Worm (Caenorhabditis elegans) whole organism, L2 larva: ENCODE data around the gene E02C12.12.

Experiments used
- C34F6.9 ChIP-seq: fragments of 150-350 bp; optimal IDR thresholded peaks from 2 replicates; lab custom pipeline; 2014; ENCODE audit warnings: missing biosample characterization, missing genetic modification characterization
- F13H6.1 ChIP-seq: sonication (generic microtip); optimal IDR thresholded peaks from 2 replicates; lab custom pipeline; 2016; ENCODE audit warnings: missing genetic modification characterization, missing compliant biosample characterization
- R02D3.7 ChIP-seq: fragments of 150-350 bp; optimal IDR thresholded peaks from 2 replicates; lab custom pipeline; 2014; ENCODE audit warnings: missing biosample characterization, missing genetic modification characterization
- ZK546.5 ChIP-seq: sonication (generic microtip); optimal IDR thresholded peaks from 2 replicates; lab custom pipeline; 2017; ENCODE audit warnings: missing biosample characterization, missing genetic modification characterization
- alr-1 ChIP-seq: fragments of 150-350 bp; optimal IDR thresholded peaks from 2 replicates; lab custom pipeline; 2014; ENCODE audit warnings: missing biosample characterization, missing genetic modification characterization
- aly-2 ChIP-seq: fragments of 150-350 bp; optimal IDR thresholded peaks from 2 replicates; lab custom pipeline; 2014; ENCODE audit warnings: missing biosample characterization, missing genetic modification characterization
- ama-1 ChIP-seq: fragments of 150-350 bp; optimal IDR thresholded peaks from 2 replicates; lab custom pipeline; 2018; ENCODE audit warnings: inconsistent platforms
- blmp-1 ChIP-seq: sonication (generic microtip); optimal IDR thresholded peaks from 2 replicates; lab custom pipeline; 2017; ENCODE audit warnings: missing genetic modification characterization, mild to moderate bottlenecking, missing compliant biosample characterization, antibody characterized with exemption, moderate library complexity; ENCODE audit not compliant: insufficient read depth
- ceh-16 ChIP-seq: fragments of 150-350 bp; optimal IDR thresholded peaks from 2 replicates; lab custom pipeline; 2014; ENCODE audit warnings: missing biosample characterization, missing genetic modification characterization
- ceh-82 ChIP-seq: fragments of 150-350 bp; optimal IDR thresholded peaks from 2 replicates; lab custom pipeline; 2014; ENCODE audit warnings: missing biosample characterization, missing genetic modification characterization
- crh-2 ChIP-seq: sonication (generic microtip); optimal IDR thresholded peaks from 2 replicates; lab custom pipeline; 2017; ENCODE audit warnings: missing biosample characterization, missing genetic modification characterization
- dmd-4 ChIP-seq: sonication (generic microtip); optimal IDR thresholded peaks from 2 replicates; lab custom pipeline; 2017; ENCODE audit warnings: missing biosample characterization, missing genetic modification characterization
- elt-1 ChIP-seq: fragments of 150-350 bp; optimal IDR thresholded peaks from 2 replicates; lab custom pipeline; 2014; ENCODE audit warnings: missing biosample characterization, missing genetic modification characterization
- elt-3 ChIP-seq: sonication (generic microtip); optimal IDR thresholded peaks from 2 replicates; lab custom pipeline; 2017; ENCODE audit warnings: missing biosample characterization, missing genetic modification characterization
- lin-13 ChIP-seq: fragments of 150-350 bp; optimal IDR thresholded peaks from 2 replicates; lab custom pipeline; 2014; ENCODE audit warnings: missing biosample characterization, missing genetic modification reagents, missing genetic modification characterization
- lin-39 ChIP-seq: fragments of 150-350 bp; optimal IDR thresholded peaks from 2 replicates; lab custom pipeline; 2014; ENCODE audit warnings: missing biosample characterization, missing genetic modification reagents, missing genetic modification characterization
- mab-5 ChIP-seq: fragments of 150-350 bp; optimal IDR thresholded peaks from 2 replicates; lab custom pipeline; 2014; ENCODE audit warnings: missing biosample characterization, missing genetic modification characterization
- mdl-1 ChIP-seq, 2 experiments: fragments of 150-350 bp in 1 of 2; sonication (generic microtip) in 1 of 2; optimal IDR thresholded peaks; 2 replicates each; lab custom pipeline; 2017; ENCODE audit warnings: missing biosample characterization in 2 of 2, missing genetic modification characterization in 2 of 2
- nhr-12 ChIP-seq: fragments of 150-350 bp; optimal IDR thresholded peaks from 2 replicates; lab custom pipeline; 2014; ENCODE audit warnings: missing biosample characterization, missing genetic modification characterization
- nhr-129 ChIP-seq: fragments of 150-350 bp; optimal IDR thresholded peaks from 2 replicates; lab custom pipeline; 2014; ENCODE audit warnings: missing biosample characterization, missing genetic modification characterization
- nhr-21 ChIP-seq: fragments of 150-350 bp; optimal IDR thresholded peaks from 2 replicates; lab custom pipeline; 2014; ENCODE audit warnings: missing biosample characterization, missing genetic modification characterization
- nhr-23 ChIP-seq: fragments of 150-350 bp; optimal IDR thresholded peaks from 2 replicates; lab custom pipeline; 2014; ENCODE audit warnings: missing biosample characterization, missing genetic modification reagents, missing genetic modification characterization
- nhr-237 ChIP-seq: fragments of 150-350 bp; optimal IDR thresholded peaks from 2 replicates; lab custom pipeline; 2014; ENCODE audit warnings: missing biosample characterization, missing genetic modification characterization
- nhr-25 ChIP-seq: fragments of 150-350 bp; sonication (generic microtip); optimal IDR thresholded peaks from 3 replicates; lab custom pipeline; 2014; ENCODE audit warnings: missing biosample characterization, missing genetic modification characterization
- nhr-6 ChIP-seq: fragments of 150-350 bp; optimal IDR thresholded peaks from 2 replicates; lab custom pipeline; 2014; ENCODE audit warnings: missing biosample characterization, missing genetic modification characterization
- nhr-77 ChIP-seq: fragments of 150-350 bp; optimal IDR thresholded peaks from 2 replicates; lab custom pipeline; 2014; ENCODE audit warnings: missing biosample characterization, missing genetic modification characterization
- skn-1 ChIP-seq: sonication (generic microtip); optimal IDR thresholded peaks from 2 replicates; lab custom pipeline; 2017; ENCODE audit warnings: missing biosample characterization, missing genetic modification characterization
- sma-3 ChIP-seq: sonication (generic microtip); optimal IDR thresholded peaks from 2 replicates; lab custom pipeline; 2016; ENCODE audit warnings: missing genetic modification reagents, missing genetic modification characterization, missing compliant biosample characterization
- sma-9 ChIP-seq, 2 experiments: fragments of 150-350 bp in 1 of 2; sonication (generic microtip) in 1 of 2; optimal IDR thresholded peaks; 2 replicates each; lab custom pipeline; 2014 to 2016; ENCODE audit warnings: missing genetic modification characterization in 2 of 2, mild to moderate bottlenecking in 1 of 2, missing biosample characterization in 1 of 2, missing compliant biosample characterization in 1 of 2, missing genetic modification reagents in 1 of 2, moderate library complexity in 1 of 2
- snpc-4 ChIP-seq: fragments of 150-350 bp; optimal IDR thresholded peaks from 2 replicates; lab custom pipeline; 2014; ENCODE audit warnings: missing biosample characterization, missing genetic modification characterization
- unc-55 ChIP-seq: fragments of 150-350 bp; sonication (generic microtip); optimal IDR thresholded peaks from 3 replicates; lab custom pipeline; 2014; ENCODE audit warnings: missing biosample characterization, missing genetic modification reagents, missing genetic modification characterization
- zag-1 ChIP-seq: fragments of 150-350 bp; optimal IDR thresholded peaks from 2 replicates; lab custom pipeline; 2014; ENCODE audit warnings: missing biosample characterization, missing genetic modification characterization
- ztf-4 ChIP-seq: fragments of 150-350 bp; optimal IDR thresholded peaks from 2 replicates; lab custom pipeline; 2014; ENCODE audit warnings: missing biosample characterization, missing genetic modification characterization

Gene E02C12.12

DNA sequence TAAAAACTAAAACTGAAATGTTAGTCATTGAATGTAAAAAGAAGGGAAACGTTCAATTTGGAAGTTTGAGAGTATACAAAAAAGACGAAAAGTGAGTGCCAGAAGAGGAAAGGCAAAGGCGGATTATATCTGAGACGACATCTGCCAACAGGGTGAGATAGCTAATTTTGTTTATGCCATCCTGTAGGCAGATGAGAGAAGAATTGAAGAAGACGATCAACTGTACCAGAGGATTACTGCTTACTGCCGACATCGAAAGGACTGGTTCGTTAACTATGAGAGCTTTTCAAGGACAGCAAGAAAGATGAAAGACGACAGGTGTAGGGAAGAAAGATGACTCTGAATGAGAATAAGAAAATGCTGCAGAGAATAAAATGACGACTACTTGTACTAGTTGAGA lies 41.4 kb upstream of the E02C12.12 start:
- TF ChIP-seq zag-1 (tag; lab: Kevin White, UChicago), result no peak
- TF ChIP-seq nhr-12 (tag; lab: Kevin White, UChicago), result no peak
- no peak for TF ChIP-seq F13H6.1
- TF ChIP-seq sma-9 (GFP tag; optimal IDR thresholded peaks at IDR 0.05; lab: Kevin White, UChicago), result no peak
- TF ChIP-seq sma-9 (tag; optimal IDR thresholded peaks at IDR 0.05; lab: Kevin White, UChicago), result no peak
- no peak for TF ChIP-seq elt-3 (tag; lab: Kevin White, UChicago)
- TF ChIP-seq nhr-25 (tag; lab: Kevin White, UChicago), result peak; percentile 49
- TF ChIP-seq nhr-129 (tag; lab: Kevin White, UChicago), result peak; percentile 30
- no peak for TF ChIP-seq sma-3 (GFP tag; lab: Kevin White, UChicago)
- no peak for TF ChIP-seq unc-55

DNA sequence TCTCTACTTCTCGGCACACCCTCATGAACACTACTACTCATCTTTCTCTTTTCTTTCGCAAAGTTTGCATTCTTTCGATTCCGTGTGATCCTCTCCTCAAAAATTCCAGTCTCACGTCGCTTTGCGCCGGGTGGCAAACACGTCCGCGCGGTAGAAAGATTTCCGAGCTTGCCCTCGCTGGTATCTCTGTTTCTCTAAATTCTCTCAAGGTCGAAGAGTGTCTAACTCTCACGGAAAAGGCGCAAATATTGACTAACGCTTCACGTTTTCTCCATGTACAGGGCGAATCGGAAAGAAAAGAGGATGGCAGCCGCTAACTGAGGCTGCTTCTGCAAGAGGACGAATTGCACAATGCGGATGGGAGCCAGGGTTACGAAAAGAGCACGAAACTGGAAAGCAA lies 40.6 kb upstream of the E02C12.12 start:
- TF ChIP-seq nhr-77 (tag; lab: Kevin White, UChicago) (no peak), elt-1 (no peak), dmd-4 (no peak), F13H6.1 (peak; percentile 62), nhr-129 (tag; lab: Kevin White, UChicago) (peak; percentile 0)
- TF ChIP-seq, all 48 proteins: peak for 2

DNA sequence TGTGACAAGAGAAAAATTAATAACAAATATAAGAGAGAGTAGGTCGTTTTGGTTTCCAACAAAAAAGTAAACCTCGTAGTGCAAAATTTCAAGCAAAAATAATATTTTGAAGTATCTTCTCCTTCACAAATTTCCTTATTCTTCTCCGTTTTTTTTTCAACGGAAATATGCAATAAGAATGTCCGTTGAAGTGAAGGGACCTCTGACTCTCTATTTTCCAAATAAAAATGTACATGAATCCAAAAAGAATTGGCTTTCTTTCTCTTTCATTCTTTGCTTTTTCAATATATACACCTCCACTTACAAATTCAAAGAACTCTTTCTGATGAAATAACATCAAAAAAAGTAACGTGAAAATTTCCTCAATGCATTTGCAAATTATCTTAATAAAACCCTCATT lies 34.5 kb upstream of the E02C12.12 start, which contains the start of gene F36D4.1:
Gene F36D4.1 (plus strand): TSS at position 301 of the 400 bp plus-strand sequence.
- TF ChIP-seq aly-2 (tag; lab: Kevin White, UChicago), result no peak
- no peak for TF ChIP-seq mab-5
- TF ChIP-seq nhr-237 (tag; lab: Kevin White, UChicago), result no peak
- no peak for TF ChIP-seq nhr-23 (tag; lab: Kevin White, UChicago)
- TF ChIP-seq skn-1, result no peak
- TF ChIP-seq ama-1, result no peak
- TF ChIP-seq elt-3 (tag; lab: Kevin White, UChicago), result no peak
- no peak for TF ChIP-seq dmd-4
- no peak for TF ChIP-seq crh-2
- TF ChIP-seq snpc-4, result no peak

DNA sequence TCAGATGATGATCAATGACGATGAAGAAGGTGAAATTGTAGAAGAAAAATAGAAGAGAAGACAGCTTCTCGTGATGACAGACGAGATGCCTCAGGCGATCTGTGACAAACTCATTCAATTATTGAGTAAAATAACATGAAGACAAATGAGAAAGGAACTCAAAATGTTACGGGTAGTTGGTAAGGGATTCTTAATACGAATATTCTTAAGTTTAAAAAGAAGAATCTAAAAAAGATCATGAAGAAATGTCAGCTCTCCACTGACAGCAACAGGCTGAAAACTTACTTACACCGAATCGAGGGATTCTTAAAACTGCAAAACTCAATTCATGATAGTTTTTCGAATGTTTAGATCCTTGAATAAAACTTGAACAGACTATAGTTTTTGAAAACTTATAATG lies 32.4 kb upstream of the E02C12.12 start, which contains the start of gene F36D4.4:
Gene F36D4.4 (minus strand): TSS at position 101 of the 400 bp plus-strand sequence.
- TF ChIP-seq ama-1 (no peak), ztf-4 (tag; lab: Kevin White, UChicago) (no peak)

DNA sequence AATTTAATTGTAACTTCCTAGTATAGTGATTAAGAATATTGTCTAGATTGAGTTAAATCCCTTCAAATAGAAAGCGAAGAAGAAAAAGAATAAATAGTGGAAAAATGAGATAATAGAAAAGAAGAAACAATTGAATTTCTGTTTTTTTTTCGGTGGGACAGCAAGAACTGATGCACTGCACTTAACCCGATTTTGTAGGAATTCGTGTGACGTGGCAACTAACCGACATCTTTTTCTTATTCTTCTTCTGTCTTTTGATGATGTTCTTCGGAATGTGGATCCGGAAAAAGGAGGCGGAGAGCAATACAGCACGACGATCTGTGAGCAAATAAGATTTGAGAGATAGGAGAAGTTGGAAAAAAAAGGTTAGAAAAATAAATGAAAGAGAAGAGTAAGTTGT lies 26.8 kb upstream of the E02C12.12 start:
- TF ChIP-seq mab-5, result no peak
- no peak for TF ChIP-seq zag-1 (tag; lab: Kevin White, UChicago)
- no peak for TF ChIP-seq crh-2
- no peak for TF ChIP-seq mdl-1 (tag; optimal IDR thresholded peaks at IDR 0.05; lab: Kevin White, UChicago)
- TF ChIP-seq unc-55, result no peak
- no peak for TF ChIP-seq snpc-4
- no peak for TF ChIP-seq ZK546.5 (tag; lab: Kevin White, UChicago)
- no peak for TF ChIP-seq nhr-21 (tag; lab: Kevin White, UChicago)
- TF ChIP-seq ceh-82 (tag; lab: Kevin White, UChicago), result no peak
- no peak for TF ChIP-seq nhr-23 (tag; lab: Kevin White, UChicago)
- TF ChIP-seq lin-39, result no peak
- TF ChIP-seq ztf-4 (tag; lab: Kevin White, UChicago), result no peak

- TF ChIP-seq C34F6.9, result peak; percentile 14
- peak; percentile 6 for TF ChIP-seq sma-9 (GFP tag; optimal IDR thresholded peaks at IDR 0.05; lab: Kevin White, UChicago)
- TF ChIP-seq sma-9 (tag; optimal IDR thresholded peaks at IDR 0.05; lab: Kevin White, UChicago), result no peak
- TF ChIP-seq nhr-129 (tag; lab: Kevin White, UChicago), result peak; percentile 59
- TF ChIP-seq nhr-23 (tag; lab: Kevin White, UChicago), result no peak
These were observed 24.8 kb upstream of the E02C12.12 start for ce11 chrV:9406890-9407289.

DNA sequence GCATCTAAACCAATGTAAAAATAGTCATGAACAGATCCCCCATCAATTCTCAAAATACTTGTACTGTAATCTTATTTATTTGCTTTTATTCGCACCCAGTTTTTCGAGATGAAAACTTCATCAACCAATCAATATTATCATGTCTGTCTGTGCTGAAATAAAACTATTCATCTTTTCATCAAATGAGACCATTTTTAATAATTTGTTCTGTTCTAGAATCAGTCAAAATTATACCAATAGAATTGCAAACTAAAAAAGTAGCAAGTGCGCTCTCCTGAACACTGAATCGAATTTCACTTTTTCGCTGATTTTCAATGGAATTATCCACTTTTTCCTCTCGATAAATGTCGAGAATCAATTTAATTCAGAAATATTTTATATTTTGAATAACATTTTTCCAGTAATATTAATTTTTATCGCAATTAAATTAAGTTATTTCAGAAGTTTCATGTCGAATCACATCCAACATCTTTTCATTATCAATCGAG lies 17.8 kb upstream of the E02C12.12 start, which contains the start of gene trpp-4:
Gene trpp-4 (plus strand): TSS at position 442 of the 488 bp plus-strand sequence.
- no peak for TF ChIP-seq ama-1
- no peak for TF ChIP-seq ceh-82 (tag; lab: Kevin White, UChicago)
- TF ChIP-seq mdl-1 (tag; optimal IDR thresholded peaks at IDR 0.05; lab: Kevin White, UChicago), result no peak
- TF ChIP-seq nhr-6 (tag; lab: Kevin White, UChicago), result no peak
- TF ChIP-seq R02D3.7 (tag; lab: Kevin White, UChicago), result no peak
- TF ChIP-seq C34F6.9, result peak; percentile 12
- no peak for TF ChIP-seq lin-13 (GFP tag; lab: Kevin White, UChicago)
- TF ChIP-seq alr-1 (tag; lab: Kevin White, UChicago), result no peak
- no peak for TF ChIP-seq zag-1 (tag; lab: Kevin White, UChicago)
- no peak for TF ChIP-seq elt-1
- TF ChIP-seq blmp-1 (tag; lab: Kevin White, UChicago), result peak; percentile 63
- TF ChIP-seq nhr-25 (tag; lab: Kevin White, UChicago), result no peak
- TF ChIP-seq ceh-16 (tag; lab: Kevin White, UChicago), result no peak
- TF ChIP-seq nhr-23 (tag; lab: Kevin White, UChicago), result no peak
